Fruit fly (Drosophila melanogaster) whole organism, embryonic: Measurements from ENCODE around the gene Spec2.

Experiments used
- B-H1 ChIP-seq: fragments of 200-800 bp; sonication (Bioruptor generic); IDR thresholded peaks from 3 replicates; pipeline ENCODE4 v1.3.6; 2022; ENCODE audit warnings: missing biosample characterization, missing genetic modification characterization
- B-H2 ChIP-seq: fragments of 200-800 bp; sonication (Bioruptor generic); optimal IDR thresholded peaks from 2 replicates; lab custom pipeline; 2018; ENCODE audit warnings: missing biosample characterization, mild to moderate bottlenecking, missing genetic modification characterization
- CG10147 ChIP-seq: fragments of 200-800 bp; sonication (Bioruptor generic); optimal IDR thresholded peaks from 2 replicates; lab custom pipeline; 2019; ENCODE audit warnings: missing biosample characterization, mild to moderate bottlenecking, missing genetic modification characterization, moderate library complexity
- CG1024 ChIP-seq: fragments of 200-800 bp; sonication (Bioruptor generic); IDR thresholded peaks from 2 replicates; pipeline ENCODE4 v1.3.6; 2022; ENCODE audit warnings: missing biosample characterization, missing genetic modification characterization
- CG12299 ChIP-seq: fragments of 200-800 bp; sonication (Bioruptor generic); optimal IDR thresholded peaks from 2 replicates; lab custom pipeline; 2018; ENCODE audit warnings: missing biosample characterization, mild to moderate bottlenecking, missing genetic modification characterization
- CG12391 ChIP-seq: fragments of 200-800 bp; sonication (Bioruptor generic); optimal IDR thresholded peaks from 3 replicates; lab custom pipeline; 2018; ENCODE audit warnings: missing biosample characterization, mild to moderate bottlenecking, missing genetic modification characterization, moderate library complexity
- CG12744 ChIP-seq: fragments of 200-800 bp; sonication (Bioruptor generic); optimal IDR thresholded peaks from 2 replicates; lab custom pipeline; 2016; ENCODE audit warnings: missing biosample characterization, missing genetic modification characterization
- CG13775 ChIP-seq: fragments of 200-800 bp; sonication (Bioruptor generic); optimal IDR thresholded peaks from 3 replicates; lab custom pipeline; 2017; ENCODE audit warnings: missing biosample characterization, mild to moderate bottlenecking, missing genetic modification characterization
- CG13894 ChIP-seq: fragments of 200-800 bp; sonication (Bioruptor generic); optimal IDR thresholded peaks from 3 replicates; lab custom pipeline; 2018; ENCODE audit warnings: missing biosample characterization, mild to moderate bottlenecking, missing genetic modification characterization, moderate library complexity
- CG14965 ChIP-seq: fragments of 200-800 bp; sonication (Bioruptor generic); optimal IDR thresholded peaks from 2 replicates; lab custom pipeline; 2016; ENCODE audit warnings: missing biosample characterization, missing genetic modification characterization, borderline replicate concordance
- CG15601 ChIP-seq: fragments of 200-800 bp; sonication (Bioruptor generic); optimal IDR thresholded peaks from 3 replicates; lab custom pipeline; 2019; ENCODE audit warnings: missing biosample characterization, mild to moderate bottlenecking, missing genetic modification characterization, moderate library complexity
- CG17568 ChIP-seq: fragments of 200-800 bp; sonication (Bioruptor generic); optimal IDR thresholded peaks from 2 replicates; lab custom pipeline; 2018; ENCODE audit warnings: missing biosample characterization, mild to moderate bottlenecking, missing genetic modification characterization, moderate library complexity
- CG17829 ChIP-seq: fragments of 200-800 bp; optimal IDR thresholded peaks from 2 replicates; lab custom pipeline; 2019; ENCODE audit warnings: missing biosample characterization, mild to moderate bottlenecking, missing genetic modification characterization, moderate library complexity
- CG1792 ChIP-seq: fragments of 200-800 bp; sonication (Bioruptor generic); optimal IDR thresholded peaks from 2 replicates; lab custom pipeline; 2016; ENCODE audit warnings: missing biosample characterization, missing genetic modification characterization
- CG18011 ChIP-seq: fragments of 200-800 bp; sonication (Bioruptor generic); optimal IDR thresholded peaks from 2 replicates; lab custom pipeline; 2017; ENCODE audit warnings: missing biosample characterization, missing genetic modification characterization, mild to moderate bottlenecking, moderate library complexity, missing genotype
- CG2116 ChIP-seq: fragments of 200-800 bp; sonication (Bioruptor generic); optimal IDR thresholded peaks from 3 replicates; lab custom pipeline; 2018; ENCODE audit warnings: missing biosample characterization, mild to moderate bottlenecking, missing genetic modification characterization
- CG2712 ChIP-seq: fragments of 200-800 bp; optimal IDR thresholded peaks from 3 replicates; lab custom pipeline; 2019; ENCODE audit warnings: missing biosample characterization, mild to moderate bottlenecking, missing genetic modification characterization, moderate library complexity
- CG31224 ChIP-seq: fragments of 200-800 bp; sonication (Bioruptor generic); IDR thresholded peaks from 2 replicates; pipeline ENCODE4 v1.3.6; 2022; ENCODE audit warnings: missing biosample characterization, missing genetic modification characterization
- CG34422 ChIP-seq: fragments of 200-800 bp; sonication (Bioruptor generic); IDR thresholded peaks from 3 replicates; pipeline ENCODE4 v1.3.6; 2022; ENCODE audit warnings: missing biosample characterization, missing genetic modification characterization
- CG4820 ChIP-seq: fragments of 200-800 bp; sonication (Bioruptor generic); optimal IDR thresholded peaks from 3 replicates; lab custom pipeline; 2016; ENCODE audit warnings: missing biosample characterization, missing genetic modification characterization
- CG4854 ChIP-seq: fragments of 200-800 bp; sonication (Bioruptor generic); optimal IDR thresholded peaks from 2 replicates; lab custom pipeline; 2016; ENCODE audit warnings: missing biosample characterization, missing genetic modification characterization, inconsistent platforms
- CG6272 ChIP-seq: fragments of 200-800 bp; sonication (Bioruptor generic); IDR thresholded peaks from 2 replicates; pipeline ENCODE4 v1.3.6; 2022; ENCODE audit warnings: missing biosample characterization, missing genetic modification characterization
- CG7786 ChIP-seq: fragments of 200-800 bp; sonication (Bioruptor generic); optimal IDR thresholded peaks from 2 replicates; lab custom pipeline; 2016; ENCODE audit warnings: missing biosample characterization, missing genetic modification characterization
- Camta ChIP-seq: fragments of 200-800 bp; sonication (Bioruptor generic); optimal IDR thresholded peaks from 2 replicates; lab custom pipeline; 2016; ENCODE audit warnings: missing biosample characterization, missing genetic modification characterization
- D19B ChIP-seq: fragments of 200-800 bp; sonication (Bioruptor generic); optimal IDR thresholded peaks from 2 replicates; lab custom pipeline; 2017; ENCODE audit warnings: missing biosample characterization, mild to moderate bottlenecking, missing genetic modification characterization
- Drgx ChIP-seq: fragments of 200-800 bp; sonication (Bioruptor generic); IDR thresholded peaks from 2 replicates; pipeline ENCODE4 v1.3.6; 2022; ENCODE audit warnings: missing biosample characterization, missing genetic modification characterization
- HmgD ChIP-seq: fragments of 200-800 bp; sonication (Bioruptor generic); optimal IDR thresholded peaks from 3 replicates; lab custom pipeline; 2016; ENCODE audit warnings: missing biosample characterization, missing genetic modification characterization
- Lpt ChIP-seq: fragments of >200 bp; optimal IDR thresholded peaks from 2 replicates; lab custom pipeline; 2018; ENCODE audit warnings: missing biosample characterization, missing genetic modification characterization
- Med ChIP-seq: fragments of 200-800 bp; sonication (Bioruptor generic); peaks from one replicate; lab custom pipeline; 2016; ENCODE audit warnings: missing biosample characterization, missing genetic modification characterization, mild to moderate bottlenecking, inconsistent platforms, moderate library complexity
- Myb ChIP-seq: fragments of 200-800 bp; sonication (Bioruptor generic); optimal IDR thresholded peaks from 2 replicates; lab custom pipeline; 2016; ENCODE audit warnings: missing biosample characterization, missing genetic modification characterization
- Scr ChIP-seq: fragments of 200-800 bp; sonication (Bioruptor generic); IDR thresholded peaks from 2 replicates; pipeline ENCODE4 v1.3.6; 2022; ENCODE audit warnings: missing biosample characterization, missing genetic modification characterization; ENCODE audit not compliant: partially characterized antibody
- Sry-δ ChIP-seq: fragments of 200-800 bp; sonication (Bioruptor generic); optimal IDR thresholded peaks from 2 replicates; lab custom pipeline; 2016; ENCODE audit warnings: missing biosample characterization, missing genetic modification characterization
- TFAM ChIP-seq: fragments of 200-800 bp; sonication (Bioruptor generic); optimal IDR thresholded peaks from 2 replicates; lab custom pipeline; 2017; ENCODE audit warnings: missing biosample characterization, missing genetic modification characterization, inconsistent platforms
- Trl ChIP-seq, 3 experiments: fragments of >200 bp in 2 of 3; fragments of 200-800 bp in 1 of 3; sonication (Bioruptor generic) in 1 of 3; optimal IDR thresholded peaks; 2 replicates in 1 of 3; 3 replicates in 2 of 3; lab custom pipeline; 2016 to 2017; ENCODE audit warnings: missing biosample characterization in 1 of 3, missing genetic modification characterization in 1 of 3
- cato ChIP-seq: fragments of 200-800 bp; sonication (Bioruptor generic); optimal IDR thresholded peaks from 2 replicates; lab custom pipeline; 2016; ENCODE audit warnings: missing biosample characterization, missing genetic modification characterization, borderline replicate concordance
- crp ChIP-seq, 2 experiments: fragments of 200-800 bp; sonication (Bioruptor generic); optimal IDR thresholded peaks; 2 replicates in 1 of 2; 3 replicates in 1 of 2; lab custom pipeline; 2017; ENCODE audit warnings: missing biosample characterization in 2 of 2, missing genetic modification characterization in 2 of 2, mild to moderate bottlenecking in 1 of 2, moderate library complexity in 1 of 2
- dan ChIP-seq: fragments of 200-800 bp; sonication (Bioruptor generic); IDR thresholded peaks from 2 replicates; pipeline ENCODE4 v1.3.6; 2022; ENCODE audit warnings: missing biosample characterization, missing genetic modification characterization
- en ChIP-seq: fragments of 200-800 bp; sonication (Bioruptor generic); optimal IDR thresholded peaks from 2 replicates; lab custom pipeline; 2016; ENCODE audit warnings: missing biosample characterization, missing genetic modification characterization
- fd102C ChIP-seq: fragments of 200-800 bp; sonication (Bioruptor generic); optimal IDR thresholded peaks from 2 replicates; lab custom pipeline; 2018; ENCODE audit warnings: missing biosample characterization, mild to moderate bottlenecking, missing genetic modification characterization, moderate library complexity
- gro ChIP-seq: fragments of 200-800 bp; sonication (Bioruptor generic); optimal IDR thresholded peaks from 2 replicates; lab custom pipeline; 2016; ENCODE audit warnings: missing biosample characterization, missing genetic modification characterization
- her ChIP-seq: fragments of 200-800 bp; sonication (Bioruptor generic); optimal IDR thresholded peaks from 2 replicates; lab custom pipeline; 2016; ENCODE audit warnings: missing biosample characterization, missing genetic modification characterization
- ind ChIP-seq: fragments of 200-800 bp; sonication (Bioruptor generic); optimal IDR thresholded peaks from 3 replicates; lab custom pipeline; 2016; ENCODE audit warnings: missing biosample characterization, missing genetic modification characterization
- klu ChIP-seq: fragments of 200-800 bp; sonication (Bioruptor generic); IDR thresholded peaks from 2 replicates; pipeline ENCODE4 v1.3.6; 2022; ENCODE audit warnings: missing biosample characterization, missing genetic modification characterization
- lilli ChIP-seq: fragments of 200-800 bp; sonication (Bioruptor generic); optimal IDR thresholded peaks from 3 replicates; lab custom pipeline; 2016; ENCODE audit warnings: missing biosample characterization, missing genetic modification characterization
- lmd ChIP-seq: fragments of 200-800 bp; sonication (Bioruptor generic); IDR thresholded peaks from 2 replicates; pipeline ENCODE4 v1.3.6; 2022; ENCODE audit warnings: missing biosample characterization, missing genetic modification characterization
- mld ChIP-seq: fragments of 200-800 bp; sonication (Bioruptor generic); IDR thresholded peaks from 3 replicates; pipeline ENCODE4 v1.3.6; 2022; ENCODE audit warnings: missing biosample characterization, missing genetic modification characterization; ENCODE audit not compliant: partially characterized antibody
- stwl ChIP-seq: fragments of 200-800 bp; sonication (Bioruptor generic); optimal IDR thresholded peaks from 3 replicates; lab custom pipeline; 2018; ENCODE audit warnings: missing biosample characterization, mild to moderate bottlenecking, missing genetic modification characterization, moderate library complexity
- tin ChIP-seq: fragments of 200-800 bp; sonication (Bioruptor generic); optimal IDR thresholded peaks from 3 replicates; lab custom pipeline; 2016; ENCODE audit warnings: missing biosample characterization, missing genetic modification characterization
- trem ChIP-seq: fragments of 200-800 bp; optimal IDR thresholded peaks from 3 replicates; lab custom pipeline; 2019; ENCODE audit warnings: missing biosample characterization, mild to moderate bottlenecking, missing genetic modification characterization, moderate library complexity
- trh ChIP-seq: fragments of 200-800 bp; sonication (Bioruptor generic); optimal IDR thresholded peaks from 2 replicates; lab custom pipeline; 2016; ENCODE audit warnings: missing biosample characterization, missing genetic modification characterization
- z ChIP-seq: fragments of 200-800 bp; sonication (Bioruptor generic); IDR thresholded peaks from 3 replicates; pipeline ENCODE4 v1.3.6; 2022; ENCODE audit warnings: missing biosample characterization, missing genetic modification characterization

Spec2 gene

dm6 chr3R:5601044-5601523 lies 22.8 kb downstream of the Spec2 start, which contains the start of the genes kra and SecS (continued):
- peak; percentile 85 for TF ChIP-seq trem (tag; lab: Kevin White, UChicago)
- peak; percentile 5 for TF ChIP-seq Camta (GFP tag; lab: Kevin White, UChicago)
- peak; percentile 42 for TF ChIP-seq CG7786 (GFP tag; lab: Kevin White, UChicago)
- peak; percentile 38 for TF ChIP-seq CG1792
- TF ChIP-seq Drgx (GFP tag; lab: Robert Waterston, UW) = no peak
- TF ChIP-seq TFAM (GFP tag; lab: Kevin White, UChicago) = no peak
- peak; percentile 69 for TF ChIP-seq CG13775
- peak; percentile 65 for TF ChIP-seq tin (GFP tag; lab: Kevin White, UChicago)
- TF ChIP-seq fd102C (GFP tag; lab: Kevin White, UChicago) = no peak
- TF ChIP-seq CG4820 (GFP tag; lab: Kevin White, UChicago) = peak; percentile 57
- peak; percentile 44 for TF ChIP-seq CG4854 (GFP tag; lab: Kevin White, UChicago)
- TF ChIP-seq mld (GFP tag; lab: Robert Waterston, UW) = no peak
- no peak for TF ChIP-seq Scr
- peak; percentile 69 for TF ChIP-seq CG2712 (tag; lab: Kevin White, UChicago)
- peak; percentile 56 for TF ChIP-seq CG18011 (GFP tag; lab: Kevin White, UChicago)
- TF ChIP-seq ind = peak; percentile 65
- TF ChIP-seq CG34422 (GFP tag; lab: Robert Waterston, UW) = no peak
- TF ChIP-seq CG1024 (GFP tag; lab: Robert Waterston, UW) = no peak
- no peak for TF ChIP-seq CG6272
- no peak for TF ChIP-seq dan
- TF ChIP-seq B-H2 (GFP tag; lab: Kevin White, UChicago) = peak; percentile 58
- TF ChIP-seq Myb (GFP tag; lab: Kevin White, UChicago) = peak; percentile 80
- no peak for TF ChIP-seq lmd (GFP tag; lab: Robert Waterston, UW)
- TF ChIP-seq CG13894 (tag; lab: Kevin White, UChicago) = peak; percentile 14
- TF ChIP-seq trh = peak; percentile 35
- TF ChIP-seq gro (GFP tag; lab: Kevin White, UChicago) = no peak
- TF ChIP-seq her = no peak
- TF ChIP-seq CG17829 (tag; lab: Kevin White, UChicago) = peak; percentile 67
- TF ChIP-seq Sry-δ (GFP tag; lab: Kevin White, UChicago) = peak; percentile 62
- peak; percentile 89 for TF ChIP-seq Med (GFP tag; lab: Kevin White, UChicago)
- TF ChIP-seq B-H1 (GFP tag; lab: Robert Waterston, UW) = no peak
- no peak for TF ChIP-seq Lpt (GFP tag; lab: Kevin White, UChicago)
- TF ChIP-seq Trl (optimal IDR thresholded peaks at IDR 0.05; lab: Kevin White, UChicago) = no peak
- TF ChIP-seq Trl (GFP tag; optimal IDR thresholded peaks at IDR 0.05; lab: Kevin White, UChicago) = peak; percentile 52
- TF ChIP-seq CG14965 (GFP tag; lab: Kevin White, UChicago) = no peak
- TF ChIP-seq D19B (GFP tag; lab: Kevin White, UChicago) = peak; percentile 4
- TF ChIP-seq crp (GFP tag; optimal IDR thresholded peaks at IDR 0.05; lab: Kevin White, UChicago) = peak in 1 of 2 experiments; percentile 17
- TF ChIP-seq stwl (tag; lab: Kevin White, UChicago) = peak; percentile 86
- TF ChIP-seq cato = peak; percentile 5
- TF ChIP-seq CG12299 = peak; percentile 43
- no peak for TF ChIP-seq CG31224 (GFP tag; lab: Robert Waterston, UW)
- peak; percentile 21 for TF ChIP-seq CG12744 (GFP tag; lab: Kevin White, UChicago)
- peak; percentile 73 for TF ChIP-seq lilli (GFP tag; lab: Kevin White, UChicago)
- no peak for TF ChIP-seq en
- no peak for TF ChIP-seq klu (GFP tag; lab: Robert Waterston, UW)
- TF ChIP-seq z (GFP tag; lab: Robert Waterston, UW) = no peak
- peak; percentile 50 for TF ChIP-seq CG15601 (tag; lab: Kevin White, UChicago)
- TF ChIP-seq CG10147 = peak; percentile 54
- TF ChIP-seq HmgD (GFP tag; lab: Kevin White, UChicago) = no peak
- TF ChIP-seq CG12391 (tag; lab: Kevin White, UChicago) = peak; percentile 74
- TF ChIP-seq CG2116 (GFP tag; lab: Kevin White, UChicago) = peak; percentile 78
- TF ChIP-seq CG17568 (GFP tag; lab: Kevin White, UChicago) = no peak
